Fruit fly (Drosophila melanogaster): Measurements from ENCODE around the gene CG2258.

Gene CG2258

DNA sequence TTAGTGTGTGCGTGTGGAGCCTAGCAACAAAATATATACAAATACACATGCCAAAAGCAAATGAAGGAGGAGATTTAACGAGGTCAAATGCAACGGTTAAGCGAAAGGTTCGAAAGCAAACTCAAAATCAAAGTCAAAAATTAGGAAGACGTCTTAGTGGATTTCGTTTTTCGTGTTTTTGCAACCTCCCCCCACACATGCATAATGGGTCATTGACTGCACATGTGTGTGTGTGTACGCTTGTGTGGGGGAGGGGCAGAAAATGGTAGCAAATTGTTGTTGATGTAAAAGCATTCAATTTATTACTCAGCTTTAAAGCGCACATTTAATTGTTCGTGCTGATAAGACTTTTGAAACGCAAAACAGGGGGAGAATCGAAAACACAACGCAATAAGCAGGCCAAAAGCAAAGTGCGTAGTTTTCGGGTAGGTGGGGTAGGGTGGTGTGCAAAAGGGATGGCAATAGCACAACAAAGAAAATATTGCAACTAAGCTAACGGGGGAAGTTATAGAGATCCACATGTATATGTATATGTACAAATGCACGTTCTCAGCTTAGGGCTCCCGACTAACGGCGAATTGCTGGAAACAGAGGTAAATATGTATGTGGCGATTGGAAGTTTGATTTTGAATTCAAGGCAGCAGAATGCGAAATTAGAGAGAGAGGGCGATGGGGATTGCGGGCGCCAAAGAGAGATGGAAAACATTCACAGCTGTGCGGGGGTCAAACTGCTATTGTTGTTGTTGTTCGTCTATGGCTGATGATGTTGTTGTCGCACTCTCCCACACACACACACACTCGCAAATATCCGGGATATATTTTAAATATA is 8.8 kb downstream of the CG2258 start:
- TF ChIP-seq noc (tag; optimal IDR thresholded peaks at IDR 0.05), result peak; percentile 6

DNA sequence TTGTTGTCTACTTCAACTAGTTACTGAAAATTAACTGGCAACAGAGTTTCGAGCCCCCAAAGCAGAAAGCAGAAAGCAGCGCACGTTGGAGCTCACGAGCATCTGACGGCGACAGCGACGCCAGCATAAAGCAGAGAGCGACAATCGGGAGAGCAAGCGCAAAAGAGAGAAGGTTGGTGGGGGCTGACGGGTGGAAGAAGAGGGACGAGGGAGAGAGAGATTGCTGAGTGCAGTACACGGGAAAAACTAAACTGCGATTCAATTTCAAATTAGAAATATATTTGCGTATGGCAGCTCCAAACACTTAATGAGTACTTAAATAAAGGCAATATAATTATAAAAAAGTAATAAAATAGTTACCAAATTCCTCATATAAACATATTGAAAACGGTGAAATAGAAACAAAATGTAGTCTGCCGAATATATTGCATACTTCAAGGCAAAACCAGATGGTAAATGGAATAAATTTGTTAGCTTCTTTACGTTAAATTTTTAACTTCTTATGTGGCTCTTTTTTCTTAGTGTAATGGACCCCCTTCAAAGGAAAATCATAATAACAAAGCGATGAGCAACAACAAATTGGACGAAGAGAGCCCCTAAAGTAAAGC is 9.7 kb downstream of the CG2258 start:
- peak; percentile 88 for TF ChIP-seq noc (tag; optimal IDR thresholded peaks at IDR 0.05)

DNA sequence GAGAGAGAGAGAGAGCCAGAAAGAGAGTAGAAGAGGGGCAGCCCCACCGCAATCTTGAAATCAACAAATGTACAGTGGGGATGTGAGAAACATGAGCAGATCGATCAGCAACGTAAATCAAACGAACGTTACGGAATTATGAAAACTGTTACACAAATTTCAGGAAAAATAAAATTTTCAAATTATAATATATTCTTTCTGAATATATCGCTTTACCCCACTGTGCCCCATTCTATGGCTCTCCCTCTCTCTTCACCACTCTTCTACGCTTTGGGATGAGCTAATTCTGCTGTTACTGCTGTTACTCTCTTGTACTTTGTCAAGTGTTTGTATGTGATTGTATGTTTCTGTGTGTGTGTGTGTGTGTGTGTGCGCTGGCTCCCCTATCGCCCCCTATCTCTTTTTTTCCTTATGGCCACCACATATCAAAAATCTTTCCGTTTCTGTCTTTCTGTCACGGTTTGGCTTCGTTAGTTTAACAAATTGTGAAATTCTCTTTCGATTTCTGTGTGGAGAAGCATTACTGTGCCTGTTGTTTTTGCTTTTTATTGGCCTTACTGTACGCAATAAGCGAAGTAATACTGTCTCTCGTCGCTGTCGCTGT is 10.8 kb downstream of the CG2258 start:
- TF ChIP-seq noc (tag; optimal IDR thresholded peaks at IDR 0.05), result peak; percentile 90

DNA sequence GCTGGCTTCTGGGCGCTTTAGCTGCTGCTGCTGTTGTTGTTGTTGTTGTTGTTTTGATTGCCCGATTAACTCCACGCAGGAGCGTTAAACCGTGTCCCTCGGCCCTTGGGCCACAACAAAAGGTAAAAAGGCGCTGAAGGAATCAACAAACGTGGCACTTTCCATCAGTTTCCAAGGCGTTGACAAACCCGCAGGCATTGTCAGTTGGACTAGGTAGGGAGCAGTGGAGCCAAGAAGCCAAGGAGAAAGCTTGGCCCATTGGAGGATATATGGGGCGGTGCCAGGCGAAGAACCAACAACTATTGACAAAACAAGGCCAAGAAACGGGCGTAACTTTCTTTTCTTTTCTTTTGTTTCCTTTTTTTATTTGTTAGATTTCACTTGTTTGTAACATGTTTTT is 14.8 kb downstream of the CG2258 start, which contains the start of gene CG2256:
CG2256 (minus strand) TSS at position 101 of the 400 bp plus-strand sequence.
- TF ChIP-seq noc (tag; optimal IDR thresholded peaks at IDR 0.05), result no peak

DNA sequence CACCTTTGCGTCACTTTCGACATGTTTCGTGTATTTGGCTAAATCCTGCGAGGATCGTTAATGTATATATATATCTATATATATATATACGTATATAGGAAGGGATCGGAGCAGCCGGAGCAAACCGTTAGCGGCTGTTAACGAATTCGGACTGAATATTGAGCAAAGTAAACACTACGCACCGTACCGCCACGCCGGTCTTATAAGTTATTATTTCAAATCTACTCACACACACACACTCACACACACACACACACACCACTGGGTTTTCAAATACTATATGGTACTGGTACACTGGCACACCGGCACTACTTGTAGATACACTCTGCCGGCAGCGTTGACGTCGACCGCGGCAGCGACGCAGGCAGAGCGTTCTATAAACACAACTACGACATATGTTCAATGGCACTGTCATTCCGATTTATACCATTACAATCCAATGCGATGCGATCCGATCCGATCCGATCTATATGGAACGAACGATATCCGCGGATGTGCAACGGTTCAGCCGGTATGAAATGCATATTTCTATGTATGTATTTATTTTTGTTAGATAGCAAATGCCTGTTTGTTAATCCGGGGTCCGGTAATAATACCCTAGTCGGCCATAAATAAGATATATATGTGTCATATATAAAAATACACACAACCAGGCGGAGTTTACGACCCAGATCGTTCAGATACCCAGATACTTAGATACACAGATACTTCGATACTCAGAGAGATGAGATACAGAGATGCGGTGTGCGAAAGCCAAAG is 20.3 kb downstream of the CG2258 start, which contains the start of gene Ldsdh1:
Ldsdh1 (minus strand) TSS at position 179 of the 759 bp plus-strand sequence.
- TF ChIP-seq noc (tag; optimal IDR thresholded peaks at IDR 0.05), result no peak

DNA sequence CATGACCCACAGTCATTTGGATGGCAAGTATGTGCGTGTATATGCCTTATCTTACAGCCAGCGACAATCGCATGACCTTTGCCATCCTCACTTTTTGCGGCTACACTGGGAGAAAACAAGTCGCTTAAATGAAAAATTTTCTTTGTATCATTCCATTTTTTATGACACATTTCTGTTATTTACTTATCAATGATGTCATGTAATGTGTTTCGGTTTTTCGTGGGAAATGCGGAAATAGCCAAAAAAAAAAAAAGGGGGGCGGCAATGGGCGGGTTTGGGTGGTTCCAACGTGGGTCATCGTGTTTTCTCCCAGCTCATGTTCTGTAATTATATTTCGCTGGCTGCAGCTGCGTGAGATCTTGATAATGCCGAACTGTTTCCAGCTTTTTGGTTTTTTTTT is 21.7 kb downstream of the CG2258 start:
- TF ChIP-seq noc (tag; optimal IDR thresholded peaks at IDR 0.05), result peak; percentile 36

DNA sequence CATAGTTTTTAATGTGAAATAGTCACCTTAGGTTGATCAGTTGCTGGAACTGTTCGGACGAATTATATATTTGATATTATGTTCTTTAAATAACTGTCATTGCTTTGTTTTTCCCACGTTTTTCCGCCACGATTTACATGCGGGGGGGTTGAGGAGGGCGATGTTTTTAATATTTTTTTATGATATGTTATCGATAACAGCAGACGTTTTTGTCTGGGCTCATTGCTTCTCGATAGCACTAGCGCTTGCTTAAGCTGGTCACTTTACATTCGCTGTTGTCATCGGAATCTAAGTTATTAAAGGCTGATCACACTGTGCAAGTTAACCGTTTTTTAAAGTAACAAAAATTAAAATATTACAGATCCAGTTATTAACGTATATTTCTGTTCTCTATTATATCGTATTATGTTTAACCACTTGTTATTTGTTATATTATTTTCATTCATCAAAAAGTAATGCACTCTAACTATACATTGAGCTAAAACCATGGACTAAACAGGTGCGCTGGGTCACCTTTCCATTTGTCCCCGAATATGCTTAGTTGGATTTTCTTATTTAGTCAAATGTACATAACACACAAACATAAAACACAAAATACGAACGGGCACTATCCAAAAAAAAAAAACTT is 26.5 kb downstream of the CG2258 start, which contains the start of the genes Upf2 and CG1571:
Upf2 (minus strand) TSS at position 167 of the 628 bp plus-strand sequence.
CG1571 (plus strand) TSS at position 578 of the 628 bp plus-strand sequence.
- no peak for TF ChIP-seq noc (tag; optimal IDR thresholded peaks at IDR 0.05)

DNA sequence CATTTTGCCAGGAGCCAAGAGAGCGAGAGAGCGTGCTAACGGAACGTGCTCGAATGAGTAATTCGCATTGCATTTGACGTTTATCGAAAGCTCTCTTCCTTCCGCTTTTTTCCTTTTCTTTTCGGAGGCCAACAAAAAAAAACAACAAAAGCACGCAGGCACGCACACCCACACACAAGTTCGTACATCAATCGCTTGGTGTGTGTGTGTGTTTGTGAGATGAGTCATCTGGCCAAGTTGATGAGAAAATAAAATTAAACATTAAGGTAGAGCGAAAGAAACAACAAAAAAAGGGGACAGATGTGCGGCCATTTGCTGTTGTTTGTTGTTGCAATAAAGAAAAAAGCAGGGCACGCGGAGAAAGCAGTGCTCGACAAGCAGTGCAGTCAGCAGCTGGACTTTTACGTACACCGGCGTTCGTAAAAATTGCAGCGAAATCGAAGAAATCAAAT is 38.6 kb downstream of the CG2258 start:
- TF ChIP-seq noc (tag; optimal IDR thresholded peaks at IDR 0.05), result no peak

DNA sequence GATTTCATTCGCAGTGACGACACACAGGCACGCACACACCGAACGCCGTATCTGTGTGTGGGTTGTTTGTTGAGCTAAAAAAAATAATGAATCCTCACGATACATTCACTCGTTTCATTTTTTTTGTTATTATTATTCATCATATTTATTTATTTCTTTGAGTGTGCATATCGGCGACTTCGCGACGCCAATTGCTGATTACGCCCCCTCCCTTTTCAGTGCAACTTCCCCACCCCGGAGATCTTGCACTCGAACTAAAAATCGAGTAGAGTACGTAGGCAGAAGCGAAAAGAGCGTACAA is 39.8 kb downstream of the CG2258 start:
- no peak for TF ChIP-seq noc (tag; optimal IDR thresholded peaks at IDR 0.05)

DNA sequence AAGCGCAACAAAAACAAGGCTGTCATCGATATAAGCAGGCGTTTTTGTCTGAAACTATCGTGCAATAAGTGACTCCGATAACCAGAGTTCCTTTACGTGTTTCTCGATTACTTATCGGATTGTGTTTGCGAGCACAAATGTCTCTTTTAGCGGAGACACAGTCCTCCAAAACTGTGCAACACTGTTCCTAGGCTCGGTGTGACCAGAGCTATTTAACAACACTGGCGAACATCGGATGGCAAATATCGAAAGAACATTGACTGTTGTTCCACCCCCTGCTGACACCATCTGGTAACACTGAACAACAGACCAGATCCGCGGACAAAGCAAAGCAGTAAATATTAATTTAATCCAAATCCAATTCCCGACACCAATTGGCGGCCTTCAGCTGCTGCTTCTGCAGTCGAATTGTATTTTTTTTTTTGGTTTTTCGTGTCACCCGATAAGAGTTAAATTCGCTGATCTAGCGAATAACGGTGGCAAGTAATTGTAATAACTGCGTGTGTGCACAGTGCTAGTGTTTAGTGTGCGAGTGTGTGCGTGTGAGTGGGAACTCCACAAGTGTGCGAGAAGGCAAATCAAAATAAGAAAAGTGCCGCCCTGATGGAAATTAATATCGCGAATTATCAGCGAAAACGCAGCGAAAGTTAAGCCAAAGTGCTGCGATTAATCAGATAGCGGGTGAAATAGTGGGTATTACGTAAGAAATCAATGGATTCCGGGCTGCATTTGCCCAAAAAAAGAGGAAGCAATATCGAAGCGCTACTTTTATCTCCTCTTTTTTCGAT is 40.3 kb downstream of the CG2258 start, which contains the start of gene mys:
mys (plus strand) TSS at position 254 of the 788 bp plus-strand sequence.
- TF ChIP-seq noc (tag; optimal IDR thresholded peaks at IDR 0.05), result peak; percentile 40

DNA sequence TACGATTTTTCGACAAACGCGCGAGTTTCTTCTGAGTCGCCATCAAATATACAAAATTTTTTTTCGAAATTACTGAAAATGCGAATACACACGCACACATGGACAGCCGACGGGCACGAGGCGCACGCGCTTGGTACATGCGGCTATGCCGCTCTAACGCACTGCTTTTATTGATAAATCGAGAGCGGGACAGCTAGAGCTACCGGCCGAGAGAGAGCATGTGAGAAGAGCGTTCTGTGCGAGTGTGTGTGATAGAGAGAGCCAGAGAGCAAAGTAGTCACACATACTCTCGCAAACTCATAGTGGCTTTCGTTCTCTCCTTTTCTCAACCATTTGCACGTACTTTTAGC is 41.0 kb downstream of the CG2258 start:
- TF ChIP-seq noc (tag; optimal IDR thresholded peaks at IDR 0.05), result peak; percentile 28

DNA sequence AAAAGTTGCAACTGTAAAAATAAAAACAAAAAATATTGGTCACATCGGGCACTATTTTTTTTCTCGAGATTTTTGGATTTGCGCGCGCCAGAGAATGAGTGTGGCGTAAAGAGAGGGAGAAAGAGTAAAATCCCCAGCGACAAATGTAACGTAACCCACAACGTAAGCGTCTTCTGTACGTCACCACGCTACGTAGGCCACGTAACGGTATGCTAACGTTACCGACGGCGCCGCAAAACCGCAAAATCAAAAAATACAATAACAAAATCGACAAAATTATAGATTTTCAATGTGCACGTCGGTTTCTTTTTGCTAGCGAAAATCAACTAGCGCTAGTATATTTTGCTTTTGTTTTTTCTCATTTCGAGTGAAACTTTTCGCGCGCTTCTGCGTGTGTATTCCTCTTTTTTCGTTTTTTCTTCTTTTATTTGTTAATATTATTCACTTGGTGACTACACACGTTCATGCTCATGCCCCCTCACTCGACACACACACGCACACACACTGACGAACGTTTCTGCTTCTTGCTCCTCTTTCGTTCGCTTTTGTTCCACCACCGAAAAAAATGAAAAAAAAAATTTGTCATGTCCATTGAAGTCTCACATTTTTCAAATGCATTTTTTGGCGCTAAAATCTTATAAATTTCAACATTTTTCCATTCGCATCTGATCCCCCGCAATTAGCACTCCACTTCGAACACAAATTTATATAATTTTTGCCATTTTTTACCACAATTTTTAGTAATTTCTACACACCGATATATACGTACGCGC is 41.6 kb downstream of the CG2258 start:
- TF ChIP-seq noc (tag; optimal IDR thresholded peaks at IDR 0.05), result no peak

DNA sequence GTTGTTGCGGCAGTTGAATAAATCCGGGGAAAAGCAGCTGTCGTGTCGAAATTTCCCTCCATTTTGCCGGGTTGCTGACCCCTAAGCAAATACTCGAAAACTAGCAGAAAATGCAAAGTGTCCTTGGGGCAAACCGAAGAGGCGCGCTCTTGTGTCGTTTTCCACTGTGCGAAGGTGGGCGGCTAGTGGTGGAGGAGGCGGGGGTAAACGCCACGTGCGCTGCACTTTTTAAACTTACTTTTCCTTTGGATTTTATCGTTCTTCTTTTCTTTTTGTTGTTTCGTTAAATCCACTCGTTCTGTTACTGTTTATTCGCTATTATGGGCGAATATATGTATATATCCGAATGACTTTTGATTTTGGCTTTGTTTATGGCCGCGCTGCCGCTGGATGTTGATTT is 42.3 kb downstream of the CG2258 start:
- TF ChIP-seq noc (tag; optimal IDR thresholded peaks at IDR 0.05), result no peak

DNA sequence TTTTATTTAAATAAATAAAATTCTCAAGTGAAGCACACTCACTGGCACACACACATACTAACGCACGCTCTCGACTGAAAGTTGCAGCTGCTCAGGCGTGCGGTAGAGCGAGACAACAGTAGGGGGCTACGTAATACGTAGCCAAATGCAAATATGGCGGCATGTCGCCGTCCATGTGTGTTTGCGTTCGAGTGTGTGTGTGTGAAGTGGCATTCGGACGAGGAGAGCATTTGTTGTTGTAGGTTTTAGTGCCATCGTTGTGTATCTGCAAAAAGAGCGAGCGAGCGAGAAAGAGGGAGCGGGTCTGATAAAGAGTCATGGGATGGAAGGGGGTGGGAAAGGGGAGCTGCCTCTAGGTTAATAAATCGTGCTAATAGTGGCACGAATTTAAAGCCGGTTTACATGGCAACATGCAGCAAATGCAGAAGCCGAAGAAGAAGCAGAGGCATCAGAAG is 43.4 kb downstream of the CG2258 start:
- TF ChIP-seq noc (tag; optimal IDR thresholded peaks at IDR 0.05), result peak; percentile 2

Measured in whole organism, larva.